Worm (Caenorhabditis elegans) whole organism, late embryonic: ENCODE data around the gene phy-3.
A peak's percentile ranks its signal among the peaks of the same experiment; 100 is the strongest.

Source experiments
- C08G9.2 ChIP-seq: sonication (generic microtip); optimal IDR thresholded peaks from 2 replicates; lab custom pipeline; 2016; ENCODE audit warnings: mild to moderate bottlenecking, missing genetic modification characterization, moderate library complexity, missing compliant biosample characterization
- C38D4.7 ChIP-seq: fragments of 200-800 bp; sonication (Bioruptor generic); optimal IDR thresholded peaks from 2 replicates; lab custom pipeline; 2018; ENCODE audit warnings: mild to moderate bottlenecking, missing genetic modification characterization, moderate library complexity, missing compliant biosample characterization
- T23F11.4 ChIP-seq: fragments of 200-800 bp; sonication (Bioruptor generic); optimal IDR thresholded peaks from 2 replicates; lab custom pipeline; 2018; ENCODE audit warnings: mild to moderate bottlenecking, missing genetic modification characterization, missing compliant biosample characterization
- ahr-1 ChIP-seq: sonication (generic microtip); optimal IDR thresholded peaks from 2 replicates; lab custom pipeline; 2016; ENCODE audit warnings: missing genetic modification characterization, missing compliant biosample characterization
- ceh-14 ChIP-seq: sonication (generic microtip); optimal IDR thresholded peaks from 2 replicates; lab custom pipeline; 2016; ENCODE audit warnings: missing genotype, missing genetic modification characterization, missing compliant biosample characterization
- ceh-18 ChIP-seq: sonication (generic microtip); optimal IDR thresholded peaks from 2 replicates; lab custom pipeline; 2016; ENCODE audit warnings: missing genetic modification characterization, missing compliant biosample characterization
- ceh-19 ChIP-seq: fragments of 200-800 bp; sonication (Bioruptor generic); optimal IDR thresholded peaks from 2 replicates; lab custom pipeline; 2018; ENCODE audit warnings: mild to moderate bottlenecking, missing genetic modification characterization, missing compliant biosample characterization
- ceh-2 ChIP-seq: sonication (generic microtip); optimal IDR thresholded peaks from 2 replicates; lab custom pipeline; 2016; ENCODE audit warnings: missing genotype, missing genetic modification characterization, missing compliant biosample characterization
- ceh-30 ChIP-seq: fragments of 150-350 bp; optimal IDR thresholded peaks from 2 replicates; lab custom pipeline; 2014; ENCODE audit warnings: missing biosample characterization, missing genetic modification characterization
- ceh-34 ChIP-seq: sonication (generic microtip); optimal IDR thresholded peaks from 2 replicates; lab custom pipeline; 2016; ENCODE audit warnings: mild to moderate bottlenecking, missing genetic modification characterization, missing compliant biosample characterization
- ceh-45 ChIP-seq: fragments of 200-800 bp; sonication (Bioruptor generic); IDR thresholded peaks from 2 replicates; pipeline ENCODE4 v1.3.6; 2022; ENCODE audit warnings: missing genetic modification reagents, missing genetic modification characterization, missing compliant biosample characterization
- ceh-6 ChIP-seq: fragments of 200-800 bp; sonication (Bioruptor generic); optimal IDR thresholded peaks from 2 replicates; lab custom pipeline; 2018; ENCODE audit warnings: mild to moderate bottlenecking, missing genetic modification characterization, missing compliant biosample characterization
- che-1 ChIP-seq: sonication (generic microtip); optimal IDR thresholded peaks from 2 replicates; lab custom pipeline; 2016; ENCODE audit warnings: mild to moderate bottlenecking, missing genetic modification characterization, missing compliant biosample characterization
- dmd-4 ChIP-seq: sonication (generic microtip); optimal IDR thresholded peaks from 2 replicates; lab custom pipeline; 2016; ENCODE audit warnings: borderline replicate concordance, missing genetic modification characterization, missing compliant biosample characterization
- dve-1 ChIP-seq: sonication (generic microtip); optimal IDR thresholded peaks from 2 replicates; lab custom pipeline; 2017; ENCODE audit warnings: antibody characterized with exemption, mild to moderate bottlenecking, missing genetic modification characterization, missing compliant biosample characterization
- elt-2 ChIP-seq: sonication (generic microtip); optimal IDR thresholded peaks from 2 replicates; lab custom pipeline; 2016; ENCODE audit warnings: missing genetic modification reagents, missing genetic modification characterization, missing compliant biosample characterization
- elt-4 ChIP-seq: sonication (generic microtip); optimal IDR thresholded peaks from 2 replicates; lab custom pipeline; 2016; ENCODE audit warnings: missing genetic modification characterization, missing compliant biosample characterization
- fax-1 ChIP-seq: sonication (generic microtip); optimal IDR thresholded peaks from 2 replicates; lab custom pipeline; 2016; ENCODE audit warnings: missing genotype, missing genetic modification characterization, missing compliant biosample characterization
- gmeb-2 ChIP-seq: sonication (generic microtip); optimal IDR thresholded peaks from 2 replicates; lab custom pipeline; 2016; ENCODE audit warnings: missing genetic modification characterization, inconsistent platforms, missing compliant biosample characterization
- hlh-13 ChIP-seq: fragments of 200-800 bp; sonication (Bioruptor generic); optimal IDR thresholded peaks from 2 replicates; lab custom pipeline; 2018; ENCODE audit warnings: mild to moderate bottlenecking, missing genetic modification characterization, missing compliant biosample characterization
- lin-11 ChIP-seq: fragments of 200-800 bp; sonication (Bioruptor generic); optimal IDR thresholded peaks from 2 replicates; lab custom pipeline; 2018; ENCODE audit warnings: mild to moderate bottlenecking, missing genetic modification characterization, missing compliant biosample characterization
- mec-3 ChIP-seq: sonication (generic microtip); optimal IDR thresholded peaks from 2 replicates; lab custom pipeline; 2016; ENCODE audit warnings: borderline replicate concordance, missing genetic modification characterization, missing compliant biosample characterization
- nfya-1 ChIP-seq: sonication (generic microtip); optimal IDR thresholded peaks from 2 replicates; lab custom pipeline; 2017; ENCODE audit warnings: missing genetic modification characterization, mild to moderate bottlenecking, missing compliant biosample characterization, antibody characterized with exemption, moderate library complexity
- nhr-232 ChIP-seq: sonication (generic microtip); optimal IDR thresholded peaks from 2 replicates; lab custom pipeline; 2016; ENCODE audit warnings: missing genetic modification characterization, missing compliant biosample characterization
- odd-2 ChIP-seq: sonication (generic microtip); optimal IDR thresholded peaks from 2 replicates; lab custom pipeline; 2017; ENCODE audit warnings: antibody characterized with exemption, mild to moderate bottlenecking, missing genetic modification characterization, missing compliant biosample characterization
- pag-3 ChIP-seq: sonication (generic microtip); optimal IDR thresholded peaks from 2 replicates; lab custom pipeline; 2016; ENCODE audit warnings: missing compliant biosample characterization, missing genetic modification characterization, borderline replicate concordance
- pha-4 ChIP-seq: fragments of 150-350 bp; optimal IDR thresholded peaks from 2 replicates; lab custom pipeline; 2018; ENCODE audit warnings: missing biosample characterization, missing genetic modification reagents, missing genetic modification characterization
- pqm-1 ChIP-seq: sonication (generic microtip); optimal IDR thresholded peaks from 2 replicates; lab custom pipeline; 2016; ENCODE audit warnings: missing genetic modification characterization, missing compliant biosample characterization
- rnt-1 ChIP-seq: sonication (generic microtip); optimal IDR thresholded peaks from 2 replicates; lab custom pipeline; 2016; ENCODE audit warnings: missing genetic modification characterization, missing compliant biosample characterization
- sox-2 ChIP-seq: fragments of 200-800 bp; sonication (Bioruptor generic); IDR thresholded peaks from 2 replicates; pipeline ENCODE4 v1.3.6; 2022; ENCODE audit warnings: missing genetic modification reagents, missing genetic modification characterization, missing compliant biosample characterization
- syd-9 ChIP-seq: sonication (generic microtip); optimal IDR thresholded peaks from 2 replicates; lab custom pipeline; 2016; ENCODE audit warnings: mild to moderate bottlenecking, missing genetic modification characterization, moderate library complexity, missing compliant biosample characterization
- tbx-2 ChIP-seq: sonication (generic microtip); optimal IDR thresholded peaks from 2 replicates; lab custom pipeline; 2016; ENCODE audit warnings: missing genetic modification characterization, missing compliant biosample characterization
- tbx-7 ChIP-seq: sonication (generic microtip); optimal IDR thresholded peaks from 2 replicates; lab custom pipeline; 2016; ENCODE audit warnings: missing genotype, missing genetic modification characterization, missing compliant biosample characterization
- unc-42 ChIP-seq: sonication (generic microtip); optimal IDR thresholded peaks from 2 replicates; lab custom pipeline; 2016; ENCODE audit warnings: missing genotype, missing genetic modification characterization, missing compliant biosample characterization
- unc-55 ChIP-seq: sonication (generic microtip); optimal IDR thresholded peaks from 2 replicates; lab custom pipeline; 2017; ENCODE audit warnings: missing biosample characterization, missing genetic modification reagents, missing genetic modification characterization
- unc-86 ChIP-seq: sonication (generic microtip); optimal IDR thresholded peaks from 2 replicates; lab custom pipeline; 2016; ENCODE audit warnings: missing genetic modification characterization, missing compliant biosample characterization

phy-3 gene

DNA sequence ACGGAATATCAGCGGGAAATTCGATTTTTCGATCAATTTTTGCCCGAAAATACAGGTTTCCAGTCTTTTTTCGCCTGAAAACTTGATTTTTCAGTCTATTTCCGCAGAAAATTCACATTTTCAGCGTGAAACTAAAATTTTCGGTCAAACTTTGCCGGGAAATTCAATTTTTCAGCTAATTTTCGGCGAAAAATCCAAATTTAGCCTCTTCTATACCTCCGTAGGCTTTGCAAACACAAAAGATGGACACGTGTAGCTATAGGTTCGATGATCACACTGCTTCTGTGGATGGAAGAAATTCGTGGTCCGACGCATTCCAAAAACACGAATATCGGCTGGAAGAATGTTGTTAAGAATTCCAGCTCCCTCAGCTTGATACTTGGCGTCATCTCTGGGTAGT is 38.9 kb upstream of the phy-3 start:
- TF ChIP-seq dve-1 (tag; lab: Kevin White, UChicago) (no peak), pag-3 (tag; lab: Kevin White, UChicago) (no peak), C08G9.2 (tag; lab: Kevin White, UChicago) (no peak), unc-86 (tag; lab: Kevin White, UChicago) (no peak), fax-1 (no peak), nfya-1 (no peak), syd-9 (tag; lab: Kevin White, UChicago) (no peak), C38D4.7 (no peak), ceh-34 (tag; lab: Kevin White, UChicago) (no peak), odd-2 (tag; lab: Kevin White, UChicago) (no peak), tbx-7 (tag; lab: Kevin White, UChicago) (no peak), che-1 (tag; lab: Kevin White, UChicago) (no peak), gmeb-2 (tag; lab: Kevin White, UChicago) (no peak), unc-55 (no peak), ceh-18 (tag; lab: Kevin White, UChicago) (no peak), ceh-2 (tag; lab: Kevin White, UChicago) (no peak), lin-11 (no peak), unc-42 (tag; lab: Kevin White, UChicago) (no peak), rnt-1 (tag; lab: Kevin White, UChicago) (no peak), ceh-14 (no peak)
- TF ChIP-seq, all 69 proteins: peak for 0

DNA sequence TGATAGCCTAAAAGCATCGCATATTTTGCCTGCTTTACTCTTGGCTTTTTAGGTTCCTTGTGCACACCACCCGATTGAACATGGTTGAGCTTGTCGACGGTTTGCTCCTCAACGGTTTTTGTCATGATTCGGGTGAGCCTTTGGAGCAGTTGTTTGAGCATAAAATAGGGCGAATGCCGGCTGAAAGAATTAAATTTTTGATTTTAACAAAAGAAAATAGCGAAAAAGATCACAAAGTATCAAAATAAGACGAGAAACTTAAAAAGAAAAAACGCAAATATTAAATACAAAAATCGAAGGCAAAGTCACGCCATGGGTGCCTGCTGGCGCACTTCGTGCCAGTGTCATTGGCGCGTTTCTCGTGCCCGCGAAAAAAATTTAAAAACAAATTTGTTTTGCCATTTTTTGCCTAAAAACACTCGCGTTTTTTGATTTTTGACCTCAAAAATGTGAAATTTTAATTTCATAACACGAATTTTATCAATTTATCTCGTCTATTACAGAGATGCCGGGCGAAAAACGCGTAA is 38.1 kb upstream of the phy-3 start, which contains the start of the genes ctps-1 and pus-1:
TSS of gene ctps-1 (plus strand) at position 51 of the 527 bp plus-strand sequence.
TSS of gene pus-1 (minus strand) at position 125 of the 527 bp plus-strand sequence.
- TF ChIP-seq nfya-1: peak; percentile 45
- no peak for TF ChIP-seq nhr-232 (tag; lab: Kevin White, UChicago)

DNA sequence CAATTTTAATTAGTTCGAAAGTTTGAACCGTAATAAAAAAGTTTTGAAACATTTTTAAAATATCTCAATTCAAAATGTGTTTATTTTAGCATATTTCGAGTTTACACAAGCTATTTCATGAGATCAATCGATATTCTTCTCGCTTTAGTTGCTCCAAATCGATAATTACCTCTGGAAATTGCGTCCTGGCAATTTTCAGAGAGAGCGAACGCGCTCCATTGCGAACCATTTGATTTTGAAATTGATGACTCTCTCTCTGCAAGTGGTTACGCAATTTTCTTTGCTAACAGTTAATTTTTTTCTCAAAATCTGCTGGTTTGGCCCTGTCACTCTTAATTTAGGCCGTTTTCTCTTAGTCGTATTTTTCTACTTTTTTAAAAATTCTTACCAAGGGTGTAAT is 32.5 kb upstream of the phy-3 start:
- TF ChIP-seq ceh-34 (tag; lab: Kevin White, UChicago) (no peak), dmd-4 (tag; lab: Kevin White, UChicago) (no peak), pqm-1 (tag; lab: Kevin White, UChicago) (no peak), ceh-19 (GFP tag; lab: Kevin White, UChicago) (no peak), tbx-2 (tag; lab: Kevin White, UChicago) (no peak), tbx-7 (tag; lab: Kevin White, UChicago) (no peak)

DNA sequence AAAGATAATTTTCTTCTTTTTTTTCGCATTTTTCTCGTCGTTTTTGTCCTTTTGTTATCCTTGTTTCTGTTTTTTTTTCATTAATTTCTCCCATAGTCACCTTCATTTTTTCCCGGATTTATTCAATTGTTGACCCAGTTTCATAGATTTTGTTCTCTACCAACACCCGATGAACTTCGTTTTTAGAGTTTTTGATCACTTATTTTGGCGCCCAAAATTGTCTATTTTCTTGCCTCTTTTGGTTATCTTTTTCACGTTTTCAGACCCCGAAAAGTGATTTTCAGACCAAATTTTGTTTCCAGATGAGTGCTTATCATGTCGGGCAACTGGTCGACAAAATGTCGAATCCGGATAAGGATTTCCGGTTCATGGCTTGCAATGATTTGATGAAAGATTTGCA is 30.4 kb upstream of the phy-3 start, which contains the start of gene cand-1:
TSS of gene cand-1 (plus strand) at position 301 of the 400 bp plus-strand sequence.
- TF ChIP-seq pha-4 (tag; lab: Kevin White, UChicago) (no peak), ceh-30 (tag; lab: Kevin White, UChicago) (no peak), ceh-34 (tag; lab: Kevin White, UChicago) (no peak), hlh-13 (GFP tag; lab: Kevin White, UChicago) (no peak), pag-3 (tag; lab: Kevin White, UChicago) (no peak), ceh-6 (GFP tag; lab: Kevin White, UChicago) (no peak), unc-42 (tag; lab: Kevin White, UChicago) (no peak), mec-3 (no peak), T23F11.4 (no peak), sox-2 (GFP tag; lab: Robert Waterston, UW) (no peak), elt-4 (tag; lab: Kevin White, UChicago) (no peak)

DNA sequence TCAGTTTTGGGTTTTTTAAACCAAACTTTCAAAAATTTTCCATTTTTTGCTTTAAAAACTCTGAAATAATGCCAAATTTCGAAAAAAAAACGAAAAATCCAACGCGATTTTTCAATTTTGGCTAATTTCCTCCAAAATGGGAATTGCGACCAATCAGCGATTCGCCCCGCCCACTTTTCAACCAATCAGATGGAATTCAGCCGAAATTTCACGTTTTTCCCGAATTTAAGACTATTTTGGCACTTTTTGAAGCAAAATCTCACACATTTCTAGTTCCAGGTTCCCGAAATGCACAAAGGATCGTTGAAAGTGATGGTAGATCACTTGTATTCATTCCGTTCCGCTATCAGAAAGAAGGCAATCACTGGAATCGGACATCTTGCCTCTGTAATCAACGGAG is 28.2 kb upstream of the phy-3 start:
- TF ChIP-seq lin-11: no peak
- no peak for TF ChIP-seq ceh-30 (tag; lab: Kevin White, UChicago)
- no peak for TF ChIP-seq ceh-45 (GFP tag; lab: Robert Waterston, UW)
- no peak for TF ChIP-seq elt-4 (tag; lab: Kevin White, UChicago)
- peak; percentile 60 for TF ChIP-seq nfya-1
- TF ChIP-seq elt-2: no peak
- no peak for TF ChIP-seq ahr-1 (tag; lab: Kevin White, UChicago)
